Fruit fly (Drosophila melanogaster) whole organism, larva: ENCODE results near the gene Sbds.

Source experiments
- noc ChIP-seq: fragments of 200-800 bp; sonication (Bioruptor generic); optimal IDR thresholded peaks from 3 replicates; lab custom pipeline; 2019; ENCODE audit warnings: missing biosample characterization, mild to moderate bottlenecking, missing genetic modification characterization, moderate library complexity

Gene Sbds

DNA sequence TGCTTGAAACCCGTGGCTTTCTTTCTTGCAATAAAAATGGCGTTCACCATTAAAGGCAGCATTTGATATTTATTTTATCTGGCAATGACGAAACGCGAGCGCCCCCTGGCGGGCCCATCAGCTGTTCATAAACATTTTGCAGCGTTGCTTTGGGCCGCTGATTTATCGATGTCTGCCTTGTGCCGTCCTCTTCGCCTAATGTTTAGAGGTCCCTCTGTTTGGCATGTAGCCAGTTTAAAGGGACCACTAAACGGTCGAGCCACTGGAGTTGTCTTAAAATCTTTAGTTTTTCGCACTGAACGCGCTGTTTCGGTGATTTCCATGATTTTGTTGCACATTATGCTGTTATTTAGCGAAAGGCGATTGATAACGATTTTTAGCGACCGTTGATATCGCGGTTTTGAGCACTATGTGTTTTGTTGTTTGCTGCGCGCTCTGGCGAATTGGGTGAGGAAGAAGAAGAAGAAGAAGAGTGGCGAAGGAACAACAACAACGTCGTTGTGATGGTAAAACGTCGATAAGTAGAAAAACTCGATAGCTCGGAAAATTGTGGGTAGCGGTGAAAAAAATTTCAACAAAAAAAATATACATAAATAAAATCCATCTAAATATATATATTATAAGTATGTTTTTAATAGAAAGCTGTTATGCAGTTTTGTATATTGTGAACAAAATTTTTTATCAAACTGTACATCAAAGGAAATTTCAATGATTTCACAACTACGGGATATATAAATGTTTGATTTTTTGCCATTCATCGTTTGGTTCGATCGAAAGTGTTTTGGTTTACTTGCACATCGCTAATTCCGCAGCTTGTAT is at the start of gene Sbds, which contains the start of gene velo:
Gene Sbds, plus strand, starts transcription at position 636 of the 819 bp plus-strand sequence.
Gene velo, minus strand, starts transcription at position 475 of the 819 bp plus-strand sequence.
- peak; percentile 40 for TF ChIP-seq noc

dm6 chr3L:6703368-6703807 is 49.3 kb upstream of the Sbds start, which contains the start of gene SP1173:
SP1173 (minus strand) TSS chr3L:6703521.
- no peak for TF ChIP-seq noc

DNA sequence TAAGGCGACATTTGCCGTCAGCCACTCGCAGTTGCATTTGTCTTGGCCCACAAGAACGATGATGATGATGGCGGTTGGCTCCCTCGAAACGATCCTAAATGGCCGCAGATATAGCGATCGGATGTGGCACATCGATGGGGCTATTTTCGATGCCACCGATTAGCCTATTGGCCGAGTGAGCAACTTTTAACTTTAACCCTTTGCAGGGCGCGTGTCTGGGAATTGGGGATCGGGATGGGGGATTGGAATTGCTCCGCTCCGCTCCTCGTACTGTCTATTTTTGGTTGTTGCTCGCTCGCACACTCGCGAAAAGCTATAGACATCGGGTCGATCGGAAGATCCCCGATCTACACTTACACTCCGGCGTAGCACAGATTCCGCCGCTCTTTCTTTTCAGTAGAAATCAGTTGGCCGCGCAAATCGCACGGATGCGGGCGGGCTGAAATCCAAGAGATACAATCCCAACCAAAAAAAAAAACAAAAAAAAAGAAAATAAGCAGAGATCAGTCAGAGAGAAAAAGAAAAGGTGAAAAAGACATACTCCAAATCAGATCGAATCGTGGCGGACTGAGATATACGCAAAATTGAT is 48.2 kb upstream of the Sbds start, which contains the start of gene CG8519:
Gene CG8519, plus strand, starts transcription at position 393 of the 589 bp plus-strand sequence.
- no peak for TF ChIP-seq noc

DNA sequence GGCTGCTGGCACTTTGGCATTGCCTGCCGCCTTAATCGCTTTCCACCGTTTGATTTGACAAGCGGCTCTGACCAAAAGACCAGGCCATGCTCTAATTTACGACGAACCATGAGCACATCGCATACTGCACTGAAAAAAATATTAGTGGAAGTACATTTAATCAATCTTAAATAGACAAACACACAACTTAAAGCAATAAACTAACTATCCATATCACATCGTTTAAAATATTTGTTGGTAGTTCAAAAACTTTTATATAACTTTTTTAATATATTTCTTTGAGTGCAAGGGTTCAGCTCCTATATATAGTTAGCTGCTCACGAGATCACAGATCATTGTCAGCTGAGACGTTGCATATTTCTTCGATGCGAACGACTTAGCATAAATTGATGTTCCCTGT is 46.8 kb upstream of the Sbds start:
- TF ChIP-seq noc, result no peak

DNA sequence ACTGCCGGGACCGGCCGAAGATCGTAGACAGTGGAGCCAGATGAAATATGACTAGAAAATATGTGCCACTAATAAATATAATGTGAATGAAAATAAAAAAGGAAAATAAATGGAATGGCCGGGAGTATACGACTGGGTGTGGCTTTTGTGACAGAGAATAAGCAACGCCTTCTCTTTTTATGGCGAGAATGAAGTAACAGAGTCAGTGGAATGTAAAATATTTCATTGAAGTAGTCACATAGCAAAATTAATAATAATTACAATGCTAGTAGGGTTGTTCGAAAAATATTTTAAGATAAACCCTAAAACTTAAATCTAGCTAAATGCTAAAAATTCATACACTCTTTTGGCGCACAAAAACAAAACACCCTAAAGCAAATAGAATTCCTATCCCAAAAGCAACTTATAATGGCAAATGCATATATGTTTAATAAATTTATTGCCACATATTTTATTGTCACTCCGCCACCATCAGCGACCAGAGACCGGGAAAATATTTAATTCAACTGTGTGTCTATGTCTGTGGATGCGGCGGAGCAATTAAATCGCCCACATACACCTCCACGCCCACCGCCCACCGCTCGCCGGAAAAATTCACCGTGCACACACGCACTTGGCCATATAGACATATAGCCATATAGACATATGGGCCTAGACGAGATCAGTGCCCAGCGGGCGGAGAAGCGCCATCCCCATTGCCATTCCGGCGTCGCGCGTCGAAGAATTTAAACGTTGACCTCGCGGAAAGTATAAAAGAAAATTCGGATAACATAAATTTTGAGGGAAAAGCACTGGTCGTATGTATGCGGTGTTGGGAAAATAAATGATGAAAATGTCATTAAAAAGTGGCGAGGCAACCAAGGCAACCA is 45.8 kb upstream of the Sbds start:
- TF ChIP-seq noc, result peak; percentile 52

DNA sequence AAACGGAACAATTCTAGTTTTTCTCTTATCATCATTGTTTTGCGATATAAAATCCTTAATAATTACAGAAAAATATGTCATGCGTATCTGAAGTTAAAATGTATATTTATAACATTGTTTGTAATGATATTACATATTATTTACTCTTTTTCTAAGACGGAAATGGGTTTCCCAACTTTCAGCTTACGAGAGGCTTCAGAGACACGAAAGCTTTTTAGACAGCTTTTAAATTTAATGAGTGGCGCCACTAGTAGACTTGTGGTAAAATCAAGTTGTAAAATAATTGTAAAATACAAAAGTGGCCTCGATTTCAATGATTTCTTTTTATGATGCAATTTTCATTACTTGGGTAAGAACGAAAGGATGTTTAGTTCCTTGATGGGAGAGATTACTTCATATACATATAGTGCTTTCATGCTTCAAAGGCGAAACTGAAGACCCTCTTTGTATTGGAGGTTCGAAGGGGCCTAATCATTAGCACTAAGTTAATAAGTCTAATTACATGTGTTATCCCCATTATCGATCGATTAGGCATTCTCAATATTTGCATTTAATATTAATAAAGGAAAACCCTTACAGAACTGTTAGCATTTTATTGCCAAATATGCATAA is 43.6 kb upstream of the Sbds start:
- no peak for TF ChIP-seq noc

DNA sequence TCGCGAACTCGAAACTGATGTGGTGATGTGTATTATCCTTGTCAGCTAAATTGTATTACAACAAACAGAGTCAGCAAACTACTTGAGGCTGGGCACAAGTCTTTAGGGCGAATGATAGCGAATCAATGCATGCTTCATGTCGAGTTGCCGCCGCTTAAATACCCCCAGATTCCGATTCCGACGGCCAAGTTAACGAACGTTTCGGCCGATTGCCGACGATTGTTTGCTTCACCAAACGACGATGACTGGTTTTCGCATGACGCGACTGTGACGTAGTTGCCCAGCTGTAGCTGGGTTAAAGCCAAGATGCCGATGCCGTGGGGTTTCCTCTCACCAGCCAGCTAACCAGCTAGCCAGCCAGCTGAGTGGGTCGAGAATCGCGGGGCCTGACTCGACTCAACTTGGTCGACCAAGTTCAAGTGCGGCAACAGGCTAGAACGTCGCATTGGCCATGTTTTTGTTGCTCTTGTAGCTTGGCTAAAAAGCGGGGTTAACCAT is 33.3 kb upstream of the Sbds start, which contains the start of gene ple:
Gene ple, minus strand, starts transcription at position 134 of the 498 bp plus-strand sequence.
- no peak for TF ChIP-seq noc

DNA sequence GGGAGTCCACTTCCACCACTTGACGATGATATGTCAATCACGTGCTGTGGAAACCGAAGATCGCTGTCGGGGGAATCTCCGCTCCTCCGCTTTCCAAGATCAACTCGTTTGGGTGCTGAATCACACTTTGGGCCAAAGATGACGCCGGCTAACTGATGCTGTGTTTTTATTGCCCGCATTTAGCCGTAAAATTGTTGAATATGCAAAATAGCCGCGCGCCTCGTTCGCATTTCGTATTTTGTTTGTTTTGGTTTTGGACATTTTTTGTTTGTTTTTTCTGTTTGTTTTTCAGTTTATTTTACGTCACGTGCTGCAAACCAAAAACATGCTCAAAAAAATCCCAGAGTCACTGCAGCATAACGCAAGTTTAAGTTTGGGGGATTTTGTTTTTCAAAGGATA is 29.4 kb upstream of the Sbds start:
- TF ChIP-seq noc, result no peak

dm6 chr3L:6724511-6724910 is 28.2 kb upstream of the Sbds start:
- TF ChIP-seq noc, result no peak

dm6 chr3L:6731077-6731476 is 21.6 kb upstream of the Sbds start:
- TF ChIP-seq noc, result no peak

dm6 chr3L:6742110-6742718 is 10.5 kb upstream of the Sbds start:
- no peak for TF ChIP-seq noc

dm6 chr3L:6742974-6743345 is 9.8 kb upstream of the Sbds start, which contains the start of gene dikar:
dikar (minus strand) TSS chr3L:6743164.
- no peak for TF ChIP-seq noc

DNA sequence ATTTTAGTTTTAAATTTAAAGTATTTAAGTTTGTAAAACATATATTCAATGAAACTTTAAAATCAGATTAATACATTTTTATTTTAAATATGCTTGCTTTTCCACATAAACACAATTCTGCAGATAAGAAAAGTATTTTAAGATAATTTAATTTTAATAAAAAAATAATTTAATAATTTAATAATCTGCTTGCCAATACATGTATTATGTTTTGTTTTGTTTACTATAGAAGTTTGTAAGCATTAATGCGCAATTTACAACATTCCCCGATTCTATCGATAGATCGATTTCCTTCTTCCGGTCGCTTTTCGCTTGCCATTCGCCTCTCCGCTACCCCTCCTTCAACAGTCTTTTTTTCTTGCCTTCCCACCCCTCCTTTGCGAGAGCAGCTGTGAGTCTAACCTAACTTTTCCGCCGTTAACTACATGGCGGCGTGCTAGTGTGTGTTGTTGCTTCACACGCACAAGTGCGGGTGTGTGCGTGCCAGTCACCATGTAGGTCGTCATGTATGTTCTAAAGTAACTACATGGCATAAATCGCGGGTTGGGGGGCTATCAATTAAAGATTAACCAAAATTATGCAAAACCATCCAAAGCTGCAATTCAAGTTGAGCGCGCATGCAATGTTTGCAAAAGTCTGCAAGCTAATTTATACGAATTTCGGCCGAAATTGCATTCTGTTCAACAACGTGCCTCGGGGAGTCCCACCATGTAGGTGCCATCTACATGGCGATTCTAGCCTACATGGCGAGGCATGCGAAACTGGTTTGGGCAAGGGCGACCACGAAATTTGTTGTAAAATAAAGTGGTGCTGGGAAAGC is 9.2 kb upstream of the Sbds start:
- no peak for TF ChIP-seq noc

dm6 chr3L:6747127-6747526 is 5.6 kb upstream of the Sbds start:
- TF ChIP-seq noc, result peak; percentile 16

DNA sequence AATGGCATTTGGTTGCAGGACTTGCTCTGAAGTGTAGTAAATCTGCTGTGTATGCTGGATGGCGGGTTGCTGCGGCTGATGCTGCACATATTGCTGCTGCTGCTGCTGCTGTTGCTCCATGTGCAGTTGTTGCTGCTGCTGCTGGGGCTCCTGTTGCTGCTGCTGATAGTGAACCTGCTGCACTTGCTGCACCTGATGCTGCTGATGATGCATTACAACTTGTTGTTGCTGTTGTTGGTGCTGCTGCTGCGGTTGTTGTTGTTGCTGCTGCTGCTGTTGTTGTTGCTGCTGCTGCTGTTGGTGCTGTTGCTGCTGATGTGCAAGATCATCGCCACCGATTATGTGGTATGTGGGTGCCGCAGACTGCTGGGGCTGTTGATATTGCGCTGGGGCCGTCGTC is 1.9 kb upstream of the Sbds start:
- TF ChIP-seq noc, result no peak
